Worm (Caenorhabditis elegans) whole organism, L1 larva: ENCODE measurements around the gene prp-8.

Experiments used
- ama-1 ChIP-seq: fragments of 150-350 bp; optimal IDR thresholded peaks from 2 replicates; lab custom pipeline; 2014
- lin-35 ChIP-seq, 2 experiments: fragments of 150-350 bp; optimal IDR thresholded peaks; 2 replicates each; lab custom pipeline; 2014; ENCODE audit warnings: missing biosample characterization in 2 of 2, missing genetic modification characterization in 2 of 2, missing genetic modification reagents in 2 of 2
- pqm-1 ChIP-seq: sonication (generic microtip); optimal IDR thresholded peaks from 3 replicates; lab custom pipeline; 2017; ENCODE audit warnings: missing biosample characterization, missing genetic modification characterization
- snu-23 ChIP-seq: sonication (generic microtip); optimal IDR thresholded peaks from 2 replicates; lab custom pipeline; 2016; ENCODE audit warnings: missing genetic modification characterization, missing compliant biosample characterization
- unc-130 ChIP-seq: fragments of 150-350 bp; optimal IDR thresholded peaks from 2 replicates; lab custom pipeline; 2017; ENCODE audit warnings: missing biosample characterization, missing genetic modification characterization, inconsistent platforms

ce11 chrIII:8182573-8182972 lies 18.4 kb downstream of the prp-8 start:
- TF ChIP-seq lin-35 (GFP tag; optimal IDR thresholded peaks at IDR 0.05; lab: Kevin White, UChicago) (no peak), pqm-1 (tag; lab: Kevin White, UChicago) (no peak), unc-130 (no peak), snu-23 (GFP tag; lab: Kevin White, UChicago) (no peak), ama-1 (no peak)
